Worm (Caenorhabditis elegans): ENCODE results near the gene gar-2.
A peak's percentile ranks its signal among the peaks of the same experiment; 100 is the strongest.

The gar-2 gene

DNA sequence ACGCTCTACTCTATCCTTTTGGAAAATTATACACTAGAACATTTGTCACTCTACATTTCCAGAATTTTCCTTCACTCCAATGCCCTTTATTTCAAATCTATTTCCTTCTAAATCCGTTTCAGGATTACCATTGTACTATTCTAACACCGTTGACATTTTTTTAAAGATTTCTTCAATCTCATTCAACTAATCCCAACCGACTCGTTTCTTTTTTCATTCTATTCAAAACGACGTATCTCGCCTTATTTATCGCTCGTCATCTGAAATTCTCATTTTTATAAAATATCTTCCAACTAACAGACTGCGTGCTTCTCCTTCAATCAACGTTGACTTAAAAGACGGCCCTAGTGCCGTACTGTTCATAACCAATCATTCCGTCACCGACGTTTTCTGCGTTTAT lies 43.9 kb downstream of the gar-2 start, which contains the start of gene akap-1:
Gene akap-1 (plus strand): TSS at position 301 of the 400 bp plus-strand sequence.
- no peak for TF ChIP-seq nhr-237 (tag; optimal IDR thresholded peaks at IDR 0.05)
- TF ChIP-seq nhr-28 (tag; optimal IDR thresholded peaks at IDR 0.05) = no peak
- TF ChIP-seq ceh-82 (tag; optimal IDR thresholded peaks at IDR 0.05) = no peak
- TF ChIP-seq pqm-1 (tag; optimal IDR thresholded peaks at IDR 0.05) = no peak
- no peak for TF ChIP-seq lin-1 (GFP tag; IDR thresholded peaks at IDR 0.05)
- TF ChIP-seq hif-1 (tag; optimal IDR thresholded peaks at IDR 0.05) = no peak
- TF ChIP-seq nhr-25 (tag; optimal IDR thresholded peaks at IDR 0.05; ENCODE audit: borderline replicate concordance, insufficient read depth) = no peak
- TF ChIP-seq lin-29 (GFP tag; IDR thresholded peaks at IDR 0.05) = no peak
- no peak for TF ChIP-seq aha-1 (tag)
- TF ChIP-seq nhr-10 (tag; optimal IDR thresholded peaks at IDR 0.05) = no peak
- no peak for TF ChIP-seq unc-62 (GFP tag; optimal IDR thresholded peaks at IDR 0.05 in 1 of 2)
- no peak for TF ChIP-seq unc-62 (tag; optimal IDR thresholded peaks at IDR 0.05)
- no peak for TF ChIP-seq fkh-10 (GFP tag; optimal IDR thresholded peaks at IDR 0.05)
- TF ChIP-seq lsy-2 (tag; optimal IDR thresholded peaks at IDR 0.05) = no peak
- TF ChIP-seq hmg-1.1 (GFP tag; IDR thresholded peaks at IDR 0.05) = no peak
- no peak for TF ChIP-seq F44E2.7 (GFP tag; IDR thresholded peaks at IDR 0.05)
- TF ChIP-seq lin-39 (tag; optimal IDR thresholded peaks at IDR 0.05) = no peak
- no peak for TF ChIP-seq R02D3.7 (tag; optimal IDR thresholded peaks at IDR 0.05)
- no peak for TF ChIP-seq gei-8 (GFP tag; optimal IDR thresholded peaks at IDR 0.05)
- no peak for TF ChIP-seq lin-15B (tag; optimal IDR thresholded peaks at IDR 0.05)
- no peak for TF ChIP-seq hlh-30 (tag; optimal IDR thresholded peaks at IDR 0.05; ENCODE audit: insufficient read depth)

DNA sequence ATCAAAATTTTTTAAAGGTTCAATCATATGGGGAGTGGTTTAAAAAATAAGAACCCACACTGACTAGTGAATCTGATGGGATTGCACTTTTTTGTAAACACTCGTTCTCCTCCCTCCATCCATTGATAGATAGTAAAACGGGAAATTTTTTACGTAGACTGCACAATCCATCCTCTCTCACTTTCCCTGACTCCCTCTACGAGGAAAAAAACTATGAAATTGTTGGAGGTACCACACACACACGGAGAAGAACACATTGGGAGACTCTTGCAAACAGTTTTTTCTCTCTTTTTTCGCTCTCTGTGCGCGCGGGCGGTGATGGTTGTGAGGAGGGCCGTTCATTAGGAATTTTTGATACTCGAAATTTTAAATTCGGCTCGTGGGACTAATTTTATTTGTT lies 46.2 kb downstream of the gar-2 start:
- TF ChIP-seq aha-1 (tag) (peak; percentile 93), dmd-8 (GFP tag; IDR thresholded peaks at IDR 0.05) (no peak)

DNA sequence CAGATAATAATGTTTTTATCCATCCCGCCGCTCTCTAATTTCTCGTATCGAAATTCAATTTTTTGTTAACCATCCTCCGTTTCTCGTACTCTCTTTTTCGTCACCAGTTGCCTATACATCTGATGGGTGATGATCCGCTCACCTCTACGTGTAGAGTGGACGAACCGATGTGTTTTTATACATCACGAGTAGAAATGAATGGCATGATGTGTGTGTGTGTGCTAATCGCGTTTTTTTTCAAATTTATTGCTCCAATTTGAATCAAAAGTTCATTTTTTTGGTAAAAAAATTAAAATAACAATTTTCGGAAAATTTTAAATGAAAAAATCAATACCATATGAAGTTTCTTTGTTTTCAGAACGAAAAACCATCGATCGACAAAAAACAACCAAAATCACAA lies 46.8 kb downstream of the gar-2 start:
- TF ChIP-seq hlh-30 (tag; optimal IDR thresholded peaks at IDR 0.05; ENCODE audit: insufficient read depth) = peak; percentile 64
- peak; percentile 41 for TF ChIP-seq aha-1 (tag)
- no peak for TF ChIP-seq mxl-2 (GFP tag; conservative IDR thresholded peaks at IDR 0.05)

DNA sequence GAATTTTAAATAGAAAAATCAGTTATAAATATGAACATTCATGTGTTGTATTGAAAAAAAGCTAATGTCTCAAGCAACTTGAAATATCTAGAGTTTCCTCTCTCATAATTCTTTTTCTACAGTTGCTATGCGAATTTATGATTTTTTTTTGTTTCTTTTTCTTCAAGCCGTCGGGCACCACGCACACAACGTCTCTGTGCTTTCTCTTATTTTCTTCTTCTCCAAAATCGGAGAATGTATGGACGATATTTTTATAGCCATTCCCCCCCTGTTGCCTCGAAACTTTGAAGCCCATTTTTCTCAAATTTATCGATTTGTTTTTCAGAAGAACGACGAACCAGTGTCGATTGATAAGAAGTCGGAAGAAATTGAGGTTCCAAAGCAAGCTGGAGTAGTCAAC lies 47.6 kb downstream of the gar-2 start:
- TF ChIP-seq egl-43 (GFP tag; IDR thresholded peaks at IDR 0.05) = no peak
- peak; percentile 91 for TF ChIP-seq aha-1 (tag)
- no peak for TF ChIP-seq hmg-1.1 (GFP tag; IDR thresholded peaks at IDR 0.05)
- no peak for TF ChIP-seq mes-2 (tag; optimal IDR thresholded peaks at IDR 0.05; ENCODE audit: poor library complexity, severe bottlenecking)

DNA sequence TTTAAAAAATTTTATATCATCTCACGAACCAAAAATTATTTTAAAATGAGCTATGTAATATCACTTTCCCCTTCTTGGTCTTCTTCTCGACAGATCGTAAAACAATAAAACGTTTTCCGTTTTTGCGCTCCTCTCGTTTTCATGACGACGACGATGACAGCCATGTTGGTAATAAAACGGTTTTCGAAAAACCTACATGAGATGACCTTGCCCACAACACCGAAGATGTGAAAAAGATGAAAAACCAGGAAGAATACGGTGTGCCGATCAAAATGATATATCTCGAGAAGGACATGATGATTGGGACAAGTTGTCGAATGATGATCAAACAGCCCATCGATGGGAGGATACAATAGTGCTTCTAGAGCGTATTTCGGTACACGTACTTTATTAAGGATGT lies 49.5 kb downstream of the gar-2 start:
- no peak for TF ChIP-seq nhr-42 (GFP tag; IDR thresholded peaks at IDR 0.05)
- no peak for TF ChIP-seq arid-1 (GFP tag; conservative IDR thresholded peaks at IDR 0.05)
- TF ChIP-seq daf-8 (GFP tag; IDR thresholded peaks at IDR 0.05) = no peak
- no peak for TF ChIP-seq madf-5 (GFP tag; IDR thresholded peaks at IDR 0.05)

DNA sequence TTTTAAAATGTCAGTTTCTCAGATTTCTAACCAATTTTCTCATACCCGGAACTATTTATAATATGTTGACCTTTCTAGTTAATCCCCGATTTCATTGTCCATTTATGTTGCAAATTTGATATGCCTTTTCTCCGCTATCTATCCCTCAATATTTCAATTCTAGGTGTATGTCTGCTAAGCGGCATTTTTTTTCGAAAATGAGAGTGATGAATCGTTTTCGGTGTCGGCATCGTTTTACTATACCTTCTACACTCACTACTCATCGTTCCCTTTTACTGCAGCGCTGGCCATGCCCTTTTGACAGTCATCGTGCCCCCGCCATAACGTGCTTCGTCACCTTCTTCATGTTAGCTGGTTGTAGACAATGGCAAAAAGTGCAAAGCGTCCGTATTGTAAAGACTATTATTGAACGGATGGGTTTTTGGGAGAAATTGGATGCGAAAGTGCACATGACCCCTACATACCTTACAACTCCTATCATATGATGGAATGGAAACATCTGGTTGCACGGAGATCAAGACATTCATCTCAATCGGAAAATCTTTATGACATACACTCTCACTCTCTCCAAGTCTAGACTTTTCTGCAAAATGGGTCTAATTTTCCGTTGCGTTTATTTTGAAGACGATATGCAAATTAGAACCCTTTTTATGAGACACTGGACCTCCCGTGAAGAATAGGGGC lies 50.1 kb downstream of the gar-2 start:
- TF ChIP-seq hlh-30 (tag; optimal IDR thresholded peaks at IDR 0.05; ENCODE audit: insufficient read depth) (peak; percentile 86), lsy-2 (tag; optimal IDR thresholded peaks at IDR 0.05) (peak in 1 of 2 experiments; percentile 7), mes-2 (tag; optimal IDR thresholded peaks at IDR 0.05; ENCODE audit: poor library complexity, severe bottlenecking) (peak; percentile 18), nhr-11 (tag; optimal IDR thresholded peaks at IDR 0.05) (peak; percentile 7), pqm-1 (tag; optimal IDR thresholded peaks at IDR 0.05) (no peak), snpc-1.2 (GFP tag; IDR thresholded peaks at IDR 0.05) (no peak), ama-1 (optimal IDR thresholded peaks at IDR 0.05) (peak; percentile 14), unc-62 (GFP tag; optimal IDR thresholded peaks at IDR 0.05 in 1 of 2) (peak in 1 of 2 experiments; percentile 98), unc-62 (tag; optimal IDR thresholded peaks at IDR 0.05) (no peak), mdl-1 (tag; optimal IDR thresholded peaks at IDR 0.05) (peak in 1 of 2 experiments; percentile 34)
